Worm (Caenorhabditis elegans) whole organism, young adult: ENCODE data around the gene srw-53.

ENCODE experiments used
- B0019.2 ChIP-seq: fragments of 200-800 bp; sonication (Bioruptor generic); conservative IDR thresholded peaks from 2 replicates; pipeline ENCODE4 v1.3.6; 2022; ENCODE audit warnings: missing genetic modification reagents, missing genetic modification characterization, missing compliant biosample characterization
- B0035.1 ChIP-seq: sonication (generic microtip); optimal IDR thresholded peaks from 2 replicates; lab custom pipeline; 2016; ENCODE audit warnings: missing genetic modification characterization, mild to moderate bottlenecking, missing compliant biosample characterization, missing genotype, missing genetic modification reagents
- B0336.3 ChIP-seq: fragments of 200-800 bp; sonication (Bioruptor generic); IDR thresholded peaks from 2 replicates; pipeline ENCODE4 v1.3.6; 2022; ENCODE audit warnings: missing genetic modification characterization, missing compliant biosample characterization
- C17E4.6 ChIP-seq: fragments of 200-800 bp; sonication (Bioruptor generic); IDR thresholded peaks from 2 replicates; pipeline ENCODE4 v1.3.6; 2022; ENCODE audit warnings: missing genetic modification reagents, missing genetic modification characterization, missing compliant biosample characterization
- F10E7.11 ChIP-seq: sonication (generic microtip); optimal IDR thresholded peaks from 2 replicates; lab custom pipeline; 2017; ENCODE audit warnings: mild to moderate bottlenecking, missing genetic modification characterization, moderate library complexity, missing compliant biosample characterization
- F33H1.4 ChIP-seq: fragments of 200-800 bp; sonication (Bioruptor generic); IDR thresholded peaks from 2 replicates; pipeline ENCODE4 v1.3.6; 2022; ENCODE audit warnings: missing genetic modification reagents, missing genetic modification characterization, missing compliant biosample characterization
- F57A8.1 ChIP-seq: fragments of 200-800 bp; sonication (Bioruptor generic); optimal IDR thresholded peaks from 2 replicates; lab custom pipeline; 2018; ENCODE audit warnings: mild to moderate bottlenecking, missing genetic modification characterization, moderate library complexity, missing compliant biosample characterization
- F57C9.4 ChIP-seq: sonication (generic microtip); optimal IDR thresholded peaks from 2 replicates; lab custom pipeline; 2017; ENCODE audit warnings: mild to moderate bottlenecking, missing genetic modification characterization, missing compliant biosample characterization
- K11D2.4 ChIP-seq: fragments of 200-800 bp; sonication (Bioruptor generic); IDR thresholded peaks from 2 replicates; pipeline ENCODE4 v1.3.6; 2022; ENCODE audit warnings: missing genetic modification reagents, missing genetic modification characterization, missing compliant biosample characterization
- K12H6.12 ChIP-seq: fragments of 200-800 bp; sonication (Bioruptor generic); optimal IDR thresholded peaks from 2 replicates; lab custom pipeline; 2018; ENCODE audit warnings: mild to moderate bottlenecking, missing genetic modification characterization, missing compliant biosample characterization
- ama-1 ChIP-seq, 3 experiments: fragments of 150-350 bp in 1 of 3; sonication (generic microtip) in 2 of 3; optimal IDR thresholded peaks; 2 replicates each; lab custom pipeline; 2014 to 2018; ENCODE audit warnings: missing biosample characterization in 2 of 3, missing genetic modification characterization in 2 of 3, missing genetic modification reagents in 2 of 3
- attf-6 ChIP-seq: fragments of 200-800 bp; sonication (Bioruptor generic); IDR thresholded peaks from 2 replicates; pipeline ENCODE4 v1.3.6; 2022; ENCODE audit warnings: missing genetic modification reagents, missing genetic modification characterization, missing compliant biosample characterization
- bed-1 ChIP-seq: fragments of 200-800 bp; sonication (Bioruptor generic); IDR thresholded peaks from 2 replicates; pipeline ENCODE4 v1.3.6; 2022; ENCODE audit warnings: missing genetic modification reagents, missing genetic modification characterization, missing compliant biosample characterization
- cebp-1 ChIP-seq, 2 experiments: fragments of 200-800 bp in 1 of 2; sonication (Bioruptor generic) in 1 of 2; sonication (generic microtip) in 1 of 2; IDR thresholded peaks in 1 of 2; optimal IDR thresholded peaks in 1 of 2; 2 replicates each; pipeline versions ENCODE4 v1.3.6 to Lab custom; 2017 to 2022; ENCODE audit warnings: missing compliant biosample characterization in 2 of 2, missing genetic modification characterization in 2 of 2, mild to moderate bottlenecking in 1 of 2, missing genetic modification reagents in 1 of 2, moderate library complexity in 1 of 2
- ceh-100 ChIP-seq: fragments of 200-800 bp; sonication (Bioruptor generic); IDR thresholded peaks from 2 replicates; pipeline ENCODE4 v1.3.6; 2022; ENCODE audit warnings: missing genetic modification reagents, missing genetic modification characterization, missing compliant biosample characterization
- ceh-58 ChIP-seq: fragments of 200-800 bp; sonication (Bioruptor generic); IDR thresholded peaks from 2 replicates; pipeline ENCODE4 v1.3.6; 2022; ENCODE audit warnings: missing genetic modification characterization, missing compliant biosample characterization
- die-1 ChIP-seq: sonication (generic microtip); optimal IDR thresholded peaks from 2 replicates; lab custom pipeline; 2016; ENCODE audit warnings: missing genotype, mild to moderate bottlenecking, missing genetic modification characterization, missing compliant biosample characterization
- ekl-4 ChIP-seq: fragments of 200-800 bp; sonication (Bioruptor generic); IDR thresholded peaks from 2 replicates; pipeline ENCODE4 v1.3.6; 2022; ENCODE audit warnings: missing genetic modification reagents, missing genetic modification characterization, missing compliant biosample characterization
- ets-4 ChIP-seq: fragments of 200-800 bp; sonication (Bioruptor generic); optimal IDR thresholded peaks from 2 replicates; lab custom pipeline; 2018; ENCODE audit warnings: mild to moderate bottlenecking, missing genetic modification characterization, missing compliant biosample characterization
- fkh-3 ChIP-seq: sonication (generic microtip); optimal IDR thresholded peaks from 2 replicates; lab custom pipeline; 2016; ENCODE audit warnings: mild to moderate bottlenecking, missing genetic modification characterization, missing compliant biosample characterization
- gei-17 ChIP-seq: fragments of 200-800 bp; sonication (Bioruptor generic); optimal IDR thresholded peaks from 2 replicates; lab custom pipeline; 2018; ENCODE audit warnings: mild to moderate bottlenecking, missing genetic modification characterization, missing compliant biosample characterization
- him-1 ChIP-seq: sonication (generic microtip); optimal IDR thresholded peaks from 2 replicates; lab custom pipeline; 2016; ENCODE audit warnings: missing genotype, missing genetic modification reagents, missing genetic modification characterization, missing compliant biosample characterization
- hlh-12 ChIP-seq: sonication (generic microtip); optimal IDR thresholded peaks from 2 replicates; lab custom pipeline; 2016; ENCODE audit warnings: missing genetic modification characterization, missing compliant biosample characterization
- hmg-1.2 ChIP-seq: fragments of 200-800 bp; sonication (Bioruptor generic); IDR thresholded peaks from 2 replicates; pipeline ENCODE4 v1.3.6; 2022; ENCODE audit warnings: missing genetic modification reagents, missing genetic modification characterization, missing compliant biosample characterization
- hmg-20 ChIP-seq: fragments of 200-800 bp; sonication (Bioruptor generic); IDR thresholded peaks from 2 replicates; pipeline ENCODE4 v1.3.6; 2022; ENCODE audit warnings: missing genetic modification reagents, missing genetic modification characterization, missing compliant biosample characterization
- hsf-1 ChIP-seq: fragments of 200-800 bp; sonication (Bioruptor generic); IDR thresholded peaks from 2 replicates; pipeline ENCODE4 v1.3.6; 2022; ENCODE audit warnings: missing genetic modification reagents, missing genetic modification characterization, missing compliant biosample characterization
- lin-40 ChIP-seq: sonication (generic microtip); optimal IDR thresholded peaks from 2 replicates; lab custom pipeline; 2016; ENCODE audit warnings: missing genetic modification characterization, mild to moderate bottlenecking, missing compliant biosample characterization, missing genotype, missing genetic modification reagents
- madf-3 ChIP-seq: fragments of 200-800 bp; sonication (Bioruptor generic); IDR thresholded peaks from 2 replicates; pipeline ENCODE4 v1.3.6; 2022; ENCODE audit warnings: missing genetic modification reagents, missing genetic modification characterization, missing compliant biosample characterization
- madf-8 ChIP-seq: fragments of 200-800 bp; sonication (Bioruptor generic); conservative IDR thresholded peaks from 2 replicates; pipeline ENCODE4 v1.3.6; 2022; ENCODE audit warnings: missing genetic modification reagents, missing genetic modification characterization, missing compliant biosample characterization
- mxl-1 ChIP-seq: sonication (generic microtip); optimal IDR thresholded peaks from 2 replicates; lab custom pipeline; 2016; ENCODE audit warnings: missing genetic modification characterization, missing compliant biosample characterization
- nfya-1 ChIP-seq: sonication (generic microtip); optimal IDR thresholded peaks from 2 replicates; lab custom pipeline; 2017; ENCODE audit warnings: antibody characterized with exemption, missing compliant biosample characterization, missing genetic modification characterization, borderline replicate concordance; ENCODE audit not compliant: insufficient read depth
- nfyb-1 ChIP-seq: fragments of 200-800 bp; sonication (Bioruptor generic); IDR thresholded peaks from 2 replicates; pipeline ENCODE4 v1.3.6; 2022; ENCODE audit warnings: missing genetic modification reagents, missing genetic modification characterization, missing compliant biosample characterization
- nhr-179 ChIP-seq: sonication (generic microtip); optimal IDR thresholded peaks from 2 replicates; lab custom pipeline; 2016; ENCODE audit warnings: mild to moderate bottlenecking, missing genetic modification characterization, missing compliant biosample characterization
- nhr-80 ChIP-seq: sonication (generic microtip); optimal IDR thresholded peaks from 2 replicates; lab custom pipeline; 2016; ENCODE audit warnings: missing genetic modification characterization, missing compliant biosample characterization
- nhr-90 ChIP-seq: sonication (generic microtip); optimal IDR thresholded peaks from 2 replicates; lab custom pipeline; 2016; ENCODE audit warnings: missing genotype, mild to moderate bottlenecking, missing genetic modification characterization, missing compliant biosample characterization
- pha-4 ChIP-seq: fragments of 150-350 bp; sonication (generic microtip); optimal IDR thresholded peaks from 2 replicates; lab custom pipeline; 2014; ENCODE audit warnings: missing biosample characterization, missing genetic modification reagents, missing genetic modification characterization
- sdz-38 ChIP-seq: sonication (generic microtip); optimal IDR thresholded peaks from 2 replicates; lab custom pipeline; 2016; ENCODE audit warnings: missing genotype, missing genetic modification characterization, missing compliant biosample characterization
- sea-2 ChIP-seq: fragments of 200-800 bp; sonication (Bioruptor generic); IDR thresholded peaks from 2 replicates; pipeline ENCODE4 v1.3.6; 2022; ENCODE audit warnings: missing genetic modification characterization, missing compliant biosample characterization
- tbx-9 ChIP-seq: sonication (generic microtip); optimal IDR thresholded peaks from 2 replicates; lab custom pipeline; 2016; ENCODE audit warnings: borderline replicate concordance, missing genetic modification characterization, inconsistent platforms, missing compliant biosample characterization
- unc-130 ChIP-seq: sonication (generic microtip); optimal IDR thresholded peaks from 2 replicates; lab custom pipeline; 2016; ENCODE audit warnings: missing genetic modification reagents, missing genetic modification characterization, missing compliant biosample characterization
- zim-3 ChIP-seq: sonication (generic microtip); optimal IDR thresholded peaks from 2 replicates; lab custom pipeline; 2017; ENCODE audit warnings: mild to moderate bottlenecking, missing genetic modification characterization, moderate library complexity, missing compliant biosample characterization
- ztf-22 ChIP-seq: fragments of 200-800 bp; sonication (Bioruptor generic); optimal IDR thresholded peaks from 2 replicates; lab custom pipeline; 2018; ENCODE audit warnings: mild to moderate bottlenecking, missing genetic modification characterization, moderate library complexity, missing compliant biosample characterization

Gene srw-53

ce11 chrV:15915307-15915706 is 27.9 kb upstream of the srw-53 start:
- TF ChIP-seq hlh-12 (no peak), hmg-20 (GFP tag; lab: Robert Waterston, UW) (no peak), F57A8.1 (no peak), him-1 (no peak), nfya-1 (tag; lab: Kevin White, UChicago) (no peak), tbx-9 (tag; lab: Kevin White, UChicago) (no peak), madf-3 (no peak), pha-4 (tag; lab: Kevin White, UChicago) (no peak), F57C9.4 (tag; lab: Kevin White, UChicago) (no peak), lin-40 (tag; lab: Kevin White, UChicago) (no peak), fkh-3 (tag; lab: Kevin White, UChicago) (no peak), B0019.2 (GFP tag; lab: Robert Waterston, UW) (no peak), attf-6 (GFP tag; lab: Robert Waterston, UW) (no peak)

- TF ChIP-seq nhr-80 (tag; lab: Kevin White, UChicago) (peak; percentile 82), tbx-9 (tag; lab: Kevin White, UChicago) (no peak), ekl-4 (GFP tag; lab: Robert Waterston, UW) (no peak), mxl-1 (no peak), cebp-1 (GFP tag; IDR thresholded peaks at IDR 0.05; lab: Robert Waterston, UW) (peak; percentile 86), cebp-1 (tag; optimal IDR thresholded peaks at IDR 0.05; lab: Kevin White, UChicago) (peak; percentile 93)
- TF ChIP-seq, all 124 proteins: peak for 2
Measured at ce11 chrV:15915919-15916318, 27.3 kb upstream of the srw-53 start, which contains the start of gene gst-38. Gene gst-38 (minus strand): TSS chrV:15916070.

- TF ChIP-seq hmg-1.2 (GFP tag; lab: Robert Waterston, UW) (no peak), nhr-90 (tag; lab: Kevin White, UChicago) (no peak), F33H1.4 (GFP tag; lab: Robert Waterston, UW) (no peak), B0336.3 (GFP tag; lab: Robert Waterston, UW) (no peak), hlh-12 (no peak), sea-2 (GFP tag; lab: Robert Waterston, UW) (no peak), nfyb-1 (GFP tag; lab: Robert Waterston, UW) (no peak), sdz-38 (no peak), nhr-179 (tag; lab: Kevin White, UChicago) (no peak), F10E7.11 (tag; lab: Kevin White, UChicago) (no peak), ets-4 (GFP tag; lab: Kevin White, UChicago) (no peak), unc-130 (GFP tag; lab: Kevin White, UChicago) (no peak), ceh-100 (GFP tag; lab: Robert Waterston, UW) (no peak), ztf-22 (GFP tag; lab: Kevin White, UChicago) (no peak)
Measured at ce11 chrV:15917458-15917857, 25.8 kb upstream of the srw-53 start, which contains the start of gene F35E8.9. Gene F35E8.9 (minus strand): TSS chrV:15917558.

ce11 chrV:15920273-15920672 is 23.0 kb upstream of the srw-53 start, which contains the start of gene F35E8.10:
Gene F35E8.10 (minus strand): TSS chrV:15920373.
- no peak for TF ChIP-seq zim-3
- no peak for TF ChIP-seq F57C9.4 (tag; lab: Kevin White, UChicago)
- no peak for TF ChIP-seq hsf-1 (GFP tag; lab: Robert Waterston, UW)
- no peak for TF ChIP-seq K11D2.4 (GFP tag; lab: Robert Waterston, UW)
- no peak for TF ChIP-seq die-1 (tag; lab: Kevin White, UChicago)
- no peak for TF ChIP-seq F10E7.11 (tag; lab: Kevin White, UChicago)
- no peak for TF ChIP-seq C17E4.6
- TF ChIP-seq B0035.1, result no peak
- no peak for TF ChIP-seq ceh-58 (GFP tag; lab: Robert Waterston, UW)
- TF ChIP-seq attf-6 (GFP tag; lab: Robert Waterston, UW), result no peak
- no peak for TF ChIP-seq ekl-4 (GFP tag; lab: Robert Waterston, UW)
- no peak for TF ChIP-seq madf-8 (GFP tag; lab: Robert Waterston, UW)
- TF ChIP-seq K12H6.12 (tag; lab: Kevin White, UChicago), result no peak
- no peak for TF ChIP-seq fkh-3 (tag; lab: Kevin White, UChicago)
- TF ChIP-seq gei-17, result no peak
- no peak for TF ChIP-seq bed-1 (GFP tag; lab: Robert Waterston, UW)
- no peak for TF ChIP-seq ama-1 (optimal IDR thresholded peaks at IDR 0.05; lab: Kevin White, UChicago)
- no peak for TF ChIP-seq ama-1 (GFP tag; optimal IDR thresholded peaks at IDR 0.05; lab: Kevin White, UChicago)
- no peak for TF ChIP-seq nhr-90 (tag; lab: Kevin White, UChicago)
